Worm (Caenorhabditis elegans) whole organism, late embryonic: ENCODE measurements around the gene F08D12.7.
A peak's percentile ranks its signal among the peaks of the same experiment; 100 is the strongest.

ENCODE experiments used
- K09A11.1 ChIP-seq: sonication (generic microtip); optimal IDR thresholded peaks from 2 replicates; lab custom pipeline; 2017; ENCODE audit warnings: antibody characterized with exemption, mild to moderate bottlenecking, missing genetic modification characterization, missing compliant biosample characterization; ENCODE audit not compliant: insufficient read depth
- T23F11.4 ChIP-seq: fragments of 200-800 bp; sonication (Bioruptor generic); optimal IDR thresholded peaks from 2 replicates; lab custom pipeline; 2018; ENCODE audit warnings: mild to moderate bottlenecking, missing genetic modification characterization, missing compliant biosample characterization
- Y22D7AL.16 ChIP-seq: sonication (generic microtip); optimal IDR thresholded peaks from 2 replicates; lab custom pipeline; 2016; ENCODE audit warnings: missing genetic modification characterization, missing compliant biosample characterization
- ama-1 ChIP-seq: fragments of 150-350 bp; optimal IDR thresholded peaks from 2 replicates; lab custom pipeline; 2014
- ceh-30 ChIP-seq: fragments of 150-350 bp; optimal IDR thresholded peaks from 2 replicates; lab custom pipeline; 2014; ENCODE audit warnings: missing biosample characterization, missing genetic modification characterization
- ceh-34 ChIP-seq: sonication (generic microtip); optimal IDR thresholded peaks from 2 replicates; lab custom pipeline; 2016; ENCODE audit warnings: mild to moderate bottlenecking, missing genetic modification characterization, missing compliant biosample characterization
- ceh-45 ChIP-seq: fragments of 200-800 bp; sonication (Bioruptor generic); IDR thresholded peaks from 2 replicates; pipeline ENCODE4 v1.3.6; 2022; ENCODE audit warnings: missing genetic modification reagents, missing genetic modification characterization, missing compliant biosample characterization
- ceh-6 ChIP-seq: fragments of 200-800 bp; sonication (Bioruptor generic); optimal IDR thresholded peaks from 2 replicates; lab custom pipeline; 2018; ENCODE audit warnings: mild to moderate bottlenecking, missing genetic modification characterization, missing compliant biosample characterization
- che-1 ChIP-seq: sonication (generic microtip); optimal IDR thresholded peaks from 2 replicates; lab custom pipeline; 2016; ENCODE audit warnings: mild to moderate bottlenecking, missing genetic modification characterization, missing compliant biosample characterization
- dve-1 ChIP-seq: sonication (generic microtip); optimal IDR thresholded peaks from 2 replicates; lab custom pipeline; 2017; ENCODE audit warnings: antibody characterized with exemption, mild to moderate bottlenecking, missing genetic modification characterization, missing compliant biosample characterization
- elt-2 ChIP-seq: sonication (generic microtip); optimal IDR thresholded peaks from 2 replicates; lab custom pipeline; 2016; ENCODE audit warnings: missing genetic modification reagents, missing genetic modification characterization, missing compliant biosample characterization
- elt-4 ChIP-seq: sonication (generic microtip); optimal IDR thresholded peaks from 2 replicates; lab custom pipeline; 2016; ENCODE audit warnings: missing genetic modification characterization, missing compliant biosample characterization
- ets-4 ChIP-seq: sonication (generic microtip); optimal IDR thresholded peaks from 2 replicates; lab custom pipeline; 2016; ENCODE audit warnings: missing genetic modification characterization, missing compliant biosample characterization
- gmeb-2 ChIP-seq: sonication (generic microtip); optimal IDR thresholded peaks from 2 replicates; lab custom pipeline; 2016; ENCODE audit warnings: missing genetic modification characterization, inconsistent platforms, missing compliant biosample characterization
- hlh-15 ChIP-seq: sonication (generic microtip); optimal IDR thresholded peaks from 2 replicates; lab custom pipeline; 2016; ENCODE audit warnings: missing genetic modification characterization, missing compliant biosample characterization
- hlh-30 ChIP-seq: sonication (generic microtip); optimal IDR thresholded peaks from 2 replicates; lab custom pipeline; 2017; ENCODE audit warnings: antibody characterized with exemption, missing genetic modification characterization, missing compliant biosample characterization; ENCODE audit not compliant: insufficient read depth
- hlh-8 ChIP-seq: sonication (generic microtip); optimal IDR thresholded peaks from 2 replicates; lab custom pipeline; 2016; ENCODE audit warnings: missing genotype, missing genetic modification characterization, missing compliant biosample characterization
- lin-11 ChIP-seq: fragments of 200-800 bp; sonication (Bioruptor generic); optimal IDR thresholded peaks from 2 replicates; lab custom pipeline; 2018; ENCODE audit warnings: mild to moderate bottlenecking, missing genetic modification characterization, missing compliant biosample characterization
- nhr-11 ChIP-seq: fragments of 150-350 bp; optimal IDR thresholded peaks from 2 replicates; lab custom pipeline; 2014; ENCODE audit warnings: missing biosample characterization, missing genetic modification characterization
- nhr-232 ChIP-seq: sonication (generic microtip); optimal IDR thresholded peaks from 2 replicates; lab custom pipeline; 2016; ENCODE audit warnings: missing genetic modification characterization, missing compliant biosample characterization
- npax-4 ChIP-seq: sonication (generic microtip); optimal IDR thresholded peaks from 2 replicates; lab custom pipeline; 2016; ENCODE audit warnings: missing genetic modification characterization, missing compliant biosample characterization
- pat-9 ChIP-seq: fragments of 200-800 bp; sonication (Bioruptor generic); optimal IDR thresholded peaks from 2 replicates; lab custom pipeline; 2018; ENCODE audit warnings: mild to moderate bottlenecking, missing genetic modification characterization, moderate library complexity, missing compliant biosample characterization
- pax-1 ChIP-seq: fragments of 150-350 bp; optimal IDR thresholded peaks from 2 replicates; lab custom pipeline; 2014; ENCODE audit warnings: missing biosample characterization, missing genetic modification characterization
- rnt-1 ChIP-seq: sonication (generic microtip); optimal IDR thresholded peaks from 2 replicates; lab custom pipeline; 2016; ENCODE audit warnings: missing genetic modification characterization, missing compliant biosample characterization
- tbx-2 ChIP-seq: sonication (generic microtip); optimal IDR thresholded peaks from 2 replicates; lab custom pipeline; 2016; ENCODE audit warnings: missing genetic modification characterization, missing compliant biosample characterization
- unc-3 ChIP-seq, 2 experiments: fragments of 200-800 bp in 1 of 2; sonication (Bioruptor generic) in 1 of 2; sonication (generic microtip) in 1 of 2; conservative IDR thresholded peaks in 1 of 2; optimal IDR thresholded peaks in 1 of 2; 2 replicates each; pipeline versions ENCODE4 v1.3.6 to Lab custom; 2016 to 2022; ENCODE audit warnings: missing compliant biosample characterization in 2 of 2, missing genetic modification characterization in 2 of 2, missing genetic modification reagents in 1 of 2
- unc-42 ChIP-seq: sonication (generic microtip); optimal IDR thresholded peaks from 2 replicates; lab custom pipeline; 2016; ENCODE audit warnings: missing genotype, missing genetic modification characterization, missing compliant biosample characterization
- unc-55 ChIP-seq: sonication (generic microtip); optimal IDR thresholded peaks from 2 replicates; lab custom pipeline; 2017; ENCODE audit warnings: missing biosample characterization, missing genetic modification reagents, missing genetic modification characterization

F08D12.7 gene

DNA sequence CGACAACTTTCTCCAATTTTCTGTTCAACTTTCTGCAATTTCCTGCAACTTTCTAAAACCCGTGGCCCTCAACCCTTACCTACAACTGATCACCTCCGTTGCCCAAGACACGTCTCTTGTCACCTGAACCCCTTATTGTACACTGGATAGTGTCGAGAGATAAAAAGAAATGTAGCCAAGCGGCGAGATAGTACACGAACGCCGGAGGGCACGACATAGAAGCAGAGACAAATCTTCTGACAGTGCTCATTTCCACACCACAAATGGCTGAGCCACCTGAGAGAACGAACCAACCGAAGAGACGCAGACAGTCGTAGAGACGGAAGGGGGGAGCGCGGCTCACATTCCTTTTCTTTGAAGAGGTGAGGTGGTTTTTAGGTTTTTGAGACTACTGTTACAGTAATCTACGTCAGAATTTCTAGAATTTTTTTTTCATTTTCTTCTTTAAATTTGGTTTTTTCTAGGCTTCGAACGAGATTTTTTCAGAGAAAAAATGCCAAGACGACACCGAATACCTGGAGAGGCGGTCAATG is 38.8 kb upstream of the F08D12.7 start, which contains the start of gene K12H6.12:
Gene K12H6.12, plus strand, starts transcription at position 483 of the 533 bp plus-strand sequence.
- TF ChIP-seq tbx-2 (tag; lab: Kevin White, UChicago) (peak; percentile 15), unc-3 (GFP tag; conservative IDR thresholded peaks at IDR 0.05; lab: Robert Waterston, UW) (no peak), unc-3 (tag; optimal IDR thresholded peaks at IDR 0.05; lab: Kevin White, UChicago) (no peak), hlh-30 (tag; lab: Kevin White, UChicago) (peak; percentile 77), gmeb-2 (no peak), ceh-34 (tag; lab: Kevin White, UChicago) (no peak), hlh-15 (tag; lab: Kevin White, UChicago) (no peak), nhr-11 (tag; lab: Kevin White, UChicago) (no peak), ceh-45 (GFP tag; lab: Robert Waterston, UW) (no peak), unc-55 (GFP tag; lab: Kevin White, UChicago) (peak; percentile 29)

DNA sequence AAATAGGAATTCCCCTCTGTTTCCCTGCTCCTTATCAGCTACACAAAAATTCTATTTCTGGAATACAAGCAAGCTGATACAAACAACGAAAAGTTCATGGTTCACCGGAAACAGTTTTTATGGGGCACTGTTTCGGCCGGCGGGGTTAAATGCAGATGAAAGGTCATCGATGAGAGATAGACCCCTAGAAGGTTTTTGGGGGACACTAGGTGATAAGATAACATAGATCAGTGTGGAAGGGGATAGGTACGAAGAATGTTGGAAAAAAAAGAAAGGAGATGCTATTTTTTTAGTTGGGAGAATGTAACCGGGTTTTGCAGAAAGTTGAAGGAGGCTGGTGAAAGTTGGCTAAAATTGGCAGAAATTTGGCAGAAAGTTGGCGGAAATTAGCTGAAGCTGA is 36.6 kb upstream of the F08D12.7 start:
- TF ChIP-seq K09A11.1 (tag; lab: Kevin White, UChicago) (no peak), elt-2 (tag; lab: Kevin White, UChicago) (peak; percentile 37)

DNA sequence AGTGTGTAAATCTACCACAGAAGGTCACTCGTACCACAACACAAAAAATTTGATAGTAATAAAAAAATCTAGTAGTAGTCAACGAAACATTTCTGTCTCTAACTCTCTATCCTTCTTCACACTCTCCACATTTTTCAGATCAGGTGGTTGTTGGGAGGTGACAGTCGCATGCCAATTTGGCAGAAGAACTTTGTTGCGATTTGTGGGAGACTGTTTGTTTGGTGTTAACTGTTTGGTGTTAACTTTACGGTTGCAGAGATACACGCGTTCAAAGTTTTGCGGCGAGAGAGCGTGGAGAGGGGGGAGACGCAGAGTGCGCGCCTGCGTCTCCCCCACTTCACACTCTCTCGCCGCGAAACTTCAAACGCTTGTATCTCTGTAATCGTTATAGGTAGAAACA is 36.0 kb upstream of the F08D12.7 start:
- TF ChIP-seq dve-1, result no peak
- TF ChIP-seq ets-4 (tag; lab: Kevin White, UChicago), result no peak
- TF ChIP-seq T23F11.4 (GFP tag; lab: Kevin White, UChicago), result no peak
- no peak for TF ChIP-seq npax-4

DNA sequence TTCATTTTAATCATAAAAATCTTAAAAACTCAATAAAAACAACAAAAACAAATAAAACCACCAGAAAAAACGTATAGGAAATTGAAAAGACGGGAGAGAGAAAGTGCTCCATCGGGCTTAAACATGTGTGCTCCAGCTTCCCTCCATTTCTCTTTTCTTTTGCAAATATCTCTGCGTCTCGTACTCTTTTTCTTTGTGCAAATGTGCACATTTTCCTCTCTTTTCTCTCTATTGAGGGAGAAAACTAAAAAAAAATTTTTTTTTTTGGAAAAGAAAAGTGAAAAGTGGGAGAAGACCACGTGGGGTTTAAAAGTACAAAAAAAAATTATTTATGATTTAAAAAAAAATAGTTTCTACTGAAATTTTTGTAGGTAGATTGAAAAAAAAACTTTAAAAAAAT is 35.3 kb upstream of the F08D12.7 start:
- TF ChIP-seq ama-1 (no peak), gmeb-2 (no peak), hlh-8 (tag; lab: Kevin White, UChicago) (peak; percentile 69)

DNA sequence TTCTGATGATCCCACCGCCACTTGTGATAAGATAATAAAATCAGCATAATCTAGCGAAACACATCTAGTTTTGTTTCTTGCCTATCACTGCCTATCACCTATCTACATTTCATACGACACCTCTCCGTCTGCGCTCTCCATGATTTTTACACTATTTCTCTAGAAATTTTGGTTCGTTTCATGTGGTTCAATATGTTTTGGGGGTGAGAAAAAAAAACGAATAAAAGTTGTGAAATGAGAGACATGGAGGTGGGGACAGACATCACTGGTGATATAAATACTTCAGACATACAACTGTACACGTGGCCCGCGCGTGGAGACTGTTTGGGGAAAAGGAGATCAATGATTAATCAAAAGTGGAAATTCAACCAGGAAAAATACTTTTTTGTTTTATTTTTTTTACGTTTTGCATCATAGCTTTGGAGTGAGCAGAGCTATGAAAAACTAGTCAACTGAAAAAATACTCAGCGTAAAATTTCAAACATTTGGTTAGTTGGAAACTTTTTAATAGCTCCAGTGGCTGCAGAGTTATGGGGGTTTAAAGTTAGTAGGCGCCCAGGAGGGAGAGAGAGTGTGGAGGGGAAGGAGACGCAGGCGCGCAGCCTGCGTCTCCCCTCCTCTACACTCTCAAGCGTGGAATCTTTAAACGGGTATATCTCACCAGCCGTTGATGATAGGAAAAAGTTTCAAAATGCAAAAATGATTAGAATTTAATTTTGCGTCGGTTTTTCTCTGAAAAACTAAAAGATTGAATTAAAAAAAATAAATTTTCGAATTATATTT is 34.1 kb upstream of the F08D12.7 start:
- TF ChIP-seq T23F11.4 (GFP tag; lab: Kevin White, UChicago) (no peak), elt-2 (tag; lab: Kevin White, UChicago) (peak; percentile 88), ceh-30 (tag; lab: Kevin White, UChicago) (no peak), elt-4 (tag; lab: Kevin White, UChicago) (no peak), unc-42 (no peak)
- TF ChIP-seq, all 69 proteins: peak for 1

DNA sequence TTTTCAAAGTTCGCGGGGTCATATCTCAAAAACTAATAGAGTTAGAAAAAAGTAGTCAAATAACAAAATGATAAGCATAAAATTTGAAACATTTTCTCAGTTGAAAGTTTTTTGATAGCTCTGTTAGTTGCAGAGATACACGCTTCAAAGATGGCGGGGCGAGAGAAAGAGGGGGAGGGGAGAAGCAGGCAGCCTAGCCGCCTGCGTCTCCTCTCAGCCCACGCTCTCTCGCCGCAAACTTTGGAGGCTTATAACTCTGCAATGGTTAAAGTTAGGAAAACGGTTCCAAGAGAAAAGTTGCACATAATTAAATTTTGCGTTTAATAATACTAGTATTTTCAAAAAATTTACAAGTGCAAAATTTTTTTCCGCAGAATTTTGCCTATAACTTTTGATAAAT is 32.8 kb upstream of the F08D12.7 start:
- TF ChIP-seq rnt-1, result no peak
- TF ChIP-seq Y22D7AL.16 (tag; lab: Kevin White, UChicago), result no peak
- no peak for TF ChIP-seq lin-11
- TF ChIP-seq pat-9 (tag; lab: Kevin White, UChicago), result no peak
- TF ChIP-seq che-1, result no peak
- TF ChIP-seq ceh-34 (tag; lab: Kevin White, UChicago), result no peak
- no peak for TF ChIP-seq ceh-30 (tag; lab: Kevin White, UChicago)
- no peak for TF ChIP-seq unc-3 (GFP tag; conservative IDR thresholded peaks at IDR 0.05; lab: Robert Waterston, UW)
- no peak for TF ChIP-seq unc-3 (tag; optimal IDR thresholded peaks at IDR 0.05; lab: Kevin White, UChicago)
- TF ChIP-seq unc-55 (GFP tag; lab: Kevin White, UChicago), result no peak
- no peak for TF ChIP-seq nhr-232 (tag; lab: Kevin White, UChicago)
- no peak for TF ChIP-seq pax-1 (tag; lab: Kevin White, UChicago)
- no peak for TF ChIP-seq ceh-6 (GFP tag; lab: Kevin White, UChicago)
